Worm (Caenorhabditis elegans) whole organism, L3 larva: ENCODE results near the gene Y60A3A.24.

Experiments used
- elt-3 ChIP-seq, 3 experiments: fragments of 150-350 bp in 1 of 3; sonication (generic microtip) in 2 of 3; optimal IDR thresholded peaks; 2 replicates in 2 of 3; 4 replicates in 1 of 3; lab custom pipeline; 2014 to 2017; ENCODE audit warnings: missing biosample characterization in 3 of 3, missing genetic modification characterization in 3 of 3
- eor-1 ChIP-seq, 2 experiments: fragments of 150-350 bp; optimal IDR thresholded peaks; 2 replicates each; lab custom pipeline; 2014 to 2018; ENCODE audit warnings: missing biosample characterization in 2 of 2, missing genetic modification characterization in 2 of 2
- fos-1 ChIP-seq: fragments of 150-350 bp; optimal IDR thresholded peaks from 2 replicates; lab custom pipeline; 2014; ENCODE audit warnings: missing biosample characterization, missing genetic modification characterization
- nhr-77 ChIP-seq: fragments of 150-350 bp; optimal IDR thresholded peaks from 2 replicates; lab custom pipeline; 2014; ENCODE audit warnings: missing biosample characterization, missing genetic modification characterization

DNA sequence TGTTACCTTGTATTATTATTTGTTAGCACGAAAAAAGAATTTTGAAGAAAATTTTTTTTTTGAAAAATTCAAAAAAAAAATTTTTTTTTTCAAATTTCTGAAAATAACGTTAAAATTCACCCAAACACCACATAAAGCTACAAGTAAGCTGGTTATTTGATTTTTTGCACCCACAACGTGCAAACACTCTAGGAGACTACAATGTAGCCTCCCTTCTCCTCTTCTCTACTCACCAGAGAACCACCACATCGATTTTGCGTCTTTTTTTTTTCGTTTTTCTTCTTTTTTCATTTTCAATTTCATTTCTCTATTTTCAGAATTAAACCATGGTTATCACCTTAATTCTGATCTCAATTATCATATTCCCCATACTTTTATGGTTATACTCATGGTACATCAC lies 26.5 kb downstream of the Y60A3A.24 start, which contains the start of gene abhd-3.1:
- TF ChIP-seq nhr-77 = no peak
- TF ChIP-seq fos-1 (tag; lab: Kevin White, UChicago) = no peak
- no peak for TF ChIP-seq elt-3 (tag; optimal IDR thresholded peaks at IDR 0.05; lab: Kevin White, UChicago)
- no peak for TF ChIP-seq eor-1 (tag; optimal IDR thresholded peaks at IDR 0.05; lab: Kevin White, UChicago)
